Fruit fly (Drosophila melanogaster) whole organism, embryonic: ENCODE data around the gene CG31191.

Experiments used
- Awh ChIP-seq: fragments of 200-800 bp; sonication (Bioruptor generic); IDR thresholded peaks from 2 replicates; pipeline ENCODE4, ENCODE4 v1.3.6; 2022; ENCODE audit warnings: missing biosample characterization, missing genetic modification characterization
- CG10321 ChIP-seq: fragments of 200-800 bp; sonication (Bioruptor generic); IDR thresholded peaks from 2 replicates; pipeline ENCODE4 v1.3.6; 2022; ENCODE audit warnings: missing biosample characterization, missing genetic modification characterization
- CG10431 ChIP-seq: fragments of 200-800 bp; sonication (Bioruptor generic); optimal IDR thresholded peaks from 3 replicates; lab custom pipeline; 2018; ENCODE audit warnings: missing biosample characterization, mild to moderate bottlenecking, missing genetic modification characterization
- CG10959 ChIP-seq: fragments of 200-800 bp; sonication (Bioruptor generic); IDR thresholded peaks from 2 replicates; pipeline ENCODE4 v1.3.6; 2022; ENCODE audit warnings: missing biosample characterization, missing genetic modification characterization
- CG11560 ChIP-seq: fragments of 200-800 bp; sonication (Bioruptor generic); IDR thresholded peaks from 3 replicates; pipeline ENCODE4 v1.3.6; 2022; ENCODE audit warnings: missing biosample characterization, missing genetic modification characterization
- CG12155 ChIP-seq: fragments of 200-800 bp; sonication (Bioruptor generic); optimal IDR thresholded peaks from 3 replicates; lab custom pipeline; 2016; ENCODE audit warnings: missing biosample characterization, missing genetic modification characterization
- CG12219 ChIP-seq: fragments of 200-800 bp; sonication (Bioruptor generic); optimal IDR thresholded peaks from 3 replicates; lab custom pipeline; 2018; ENCODE audit warnings: missing biosample characterization, mild to moderate bottlenecking, missing genetic modification characterization
- CG12299 ChIP-seq: fragments of 200-800 bp; sonication (Bioruptor generic); optimal IDR thresholded peaks from 2 replicates; lab custom pipeline; 2018; ENCODE audit warnings: missing biosample characterization, mild to moderate bottlenecking, missing genetic modification characterization
- CG14014 ChIP-seq: fragments of 200-800 bp; sonication (Bioruptor generic); IDR thresholded peaks from 2 replicates; pipeline ENCODE4 v1.3.6; 2022; ENCODE audit warnings: missing biosample characterization, missing genetic modification characterization
- CG30020 ChIP-seq: fragments of 200-800 bp; optimal IDR thresholded peaks from 2 replicates; lab custom pipeline; 2019; ENCODE audit warnings: missing biosample characterization, mild to moderate bottlenecking, missing genetic modification characterization, moderate library complexity
- CG34376 ChIP-seq: fragments of 200-800 bp; sonication (Bioruptor generic); optimal IDR thresholded peaks from 2 replicates; lab custom pipeline; 2018; ENCODE audit warnings: missing biosample characterization, mild to moderate bottlenecking, missing genetic modification characterization
- CG4328 ChIP-seq: fragments of 200-800 bp; sonication (Bioruptor generic); optimal IDR thresholded peaks from 3 replicates; lab custom pipeline; 2017; ENCODE audit warnings: missing biosample characterization, missing genetic modification reagents, missing genetic modification characterization
- CG7556 ChIP-seq: fragments of 200-800 bp; sonication (Bioruptor generic); optimal IDR thresholded peaks from 2 replicates; lab custom pipeline; 2017; ENCODE audit warnings: missing biosample characterization, mild to moderate bottlenecking, missing genetic modification characterization
- CG8281 ChIP-seq: fragments of 200-800 bp; sonication (Bioruptor generic); optimal IDR thresholded peaks from 2 replicates; lab custom pipeline; 2018; ENCODE audit warnings: missing biosample characterization, mild to moderate bottlenecking, missing genetic modification characterization, moderate library complexity
- CG8290 ChIP-seq, 3 experiments: fragments of 200-800 bp; sonication (Bioruptor generic); optimal IDR thresholded peaks; 2 replicates each; lab custom pipeline; 2016 to 2019; ENCODE audit warnings: missing biosample characterization in 3 of 3, missing genetic modification characterization in 3 of 3, mild to moderate bottlenecking in 2 of 3, moderate library complexity in 1 of 3
- CG9609 ChIP-seq: fragments of 200-800 bp; sonication (Bioruptor generic); optimal IDR thresholded peaks from 3 replicates; lab custom pipeline; 2016; ENCODE audit warnings: missing biosample characterization, missing genetic modification characterization
- CG9797 ChIP-seq: fragments of 200-800 bp; sonication (Bioruptor generic); optimal IDR thresholded peaks from 3 replicates; lab custom pipeline; 2018; ENCODE audit warnings: missing biosample characterization, mild to moderate bottlenecking, missing genetic modification characterization
- CG9817 ChIP-seq: fragments of 200-800 bp; sonication (Bioruptor generic); optimal IDR thresholded peaks from 2 replicates; lab custom pipeline; 2018; ENCODE audit warnings: missing biosample characterization, mild to moderate bottlenecking, missing genetic modification characterization, moderate library complexity
- Hr3 ChIP-seq: fragments of 200-800 bp; sonication (Bioruptor generic); optimal IDR thresholded peaks from 3 replicates; lab custom pipeline; 2016; ENCODE audit warnings: missing biosample characterization, missing genetic modification characterization
- Hr78 ChIP-seq, 2 experiments: fragments of 200-800 bp in 1 of 2; fragments of >200 bp in 1 of 2; sonication (Bioruptor generic) in 1 of 2; optimal IDR thresholded peaks; 2 replicates each; lab custom pipeline; 2017 to 2019; ENCODE audit warnings: missing biosample characterization in 2 of 2, missing genetic modification characterization in 2 of 2, mild to moderate bottlenecking in 1 of 2, moderate library complexity in 1 of 2
- Jarid2 ChIP-seq: fragments of 200-800 bp; sonication (Bioruptor generic); optimal IDR thresholded peaks from 3 replicates; lab custom pipeline; 2017; ENCODE audit warnings: mild to moderate bottlenecking, missing biosample characterization, missing genetic modification reagents, missing genetic modification characterization
- Oaz ChIP-seq: fragments of 200-800 bp; sonication (Bioruptor generic); IDR thresholded peaks from 2 replicates; pipeline ENCODE4 v1.3.6; 2022; ENCODE audit warnings: missing biosample characterization, missing genetic modification characterization
- Poxn ChIP-seq: fragments of 200-800 bp; sonication (Bioruptor generic); IDR thresholded peaks from 2 replicates; pipeline ENCODE4 v1.3.6; 2022; ENCODE audit warnings: missing biosample characterization, missing genetic modification characterization
- Rfx ChIP-seq: fragments of 200-800 bp; sonication (Bioruptor generic); IDR thresholded peaks from 2 replicates; pipeline ENCODE4 v1.3.6; 2022; ENCODE audit warnings: missing biosample characterization, missing genetic modification characterization
- Six4 ChIP-seq: fragments of 200-800 bp; sonication (Bioruptor generic); optimal IDR thresholded peaks from 2 replicates; lab custom pipeline; 2016; ENCODE audit warnings: missing biosample characterization, missing genetic modification characterization
- TFAM ChIP-seq: fragments of 200-800 bp; sonication (Bioruptor generic); optimal IDR thresholded peaks from 2 replicates; lab custom pipeline; 2017; ENCODE audit warnings: missing biosample characterization, missing genetic modification characterization, inconsistent platforms
- ac ChIP-seq: fragments of 200-800 bp; sonication (Bioruptor generic); optimal IDR thresholded peaks from 3 replicates; lab custom pipeline; 2017; ENCODE audit warnings: missing biosample characterization, mild to moderate bottlenecking, missing genetic modification characterization
- ash1 ChIP-seq: fragments of 200-800 bp; sonication (Bioruptor generic); optimal IDR thresholded peaks from 2 replicates; lab custom pipeline; 2018; ENCODE audit warnings: missing biosample characterization, mild to moderate bottlenecking, missing genetic modification characterization
- cas ChIP-seq: fragments of 200-800 bp; sonication (Bioruptor generic); IDR thresholded peaks from 2 replicates; pipeline ENCODE4 v1.3.6; 2022; ENCODE audit warnings: missing biosample characterization, missing genetic modification characterization
- ci ChIP-seq: fragments of 200-800 bp; sonication (Bioruptor generic); IDR thresholded peaks from 3 replicates; pipeline ENCODE4 v1.3.6; 2022; ENCODE audit warnings: missing biosample characterization, missing genetic modification characterization
- cwo ChIP-seq: fragments of 200-800 bp; sonication (Bioruptor generic); optimal IDR thresholded peaks from 3 replicates; lab custom pipeline; 2017; ENCODE audit warnings: missing biosample characterization, missing genetic modification characterization, mild to moderate bottlenecking, moderate library complexity, missing genetic modification reagents
- dmrt99B ChIP-seq: fragments of 200-800 bp; sonication (Bioruptor generic); optimal IDR thresholded peaks from 2 replicates; lab custom pipeline; 2018; ENCODE audit warnings: missing biosample characterization, mild to moderate bottlenecking, missing genetic modification characterization, moderate library complexity
- ewg ChIP-seq: fragments of 200-800 bp; sonication (Bioruptor generic); optimal IDR thresholded peaks from 3 replicates; lab custom pipeline; 2017; ENCODE audit warnings: mild to moderate bottlenecking, missing biosample characterization, missing genetic modification reagents, missing genetic modification characterization
- exex ChIP-seq: fragments of 200-800 bp; sonication (Bioruptor generic); optimal IDR thresholded peaks from 4 replicates; lab custom pipeline; 2018; ENCODE audit warnings: missing biosample characterization, mild to moderate bottlenecking, missing genetic modification characterization, moderate library complexity
- hbn ChIP-seq: fragments of 200-800 bp; sonication (Bioruptor generic); IDR thresholded peaks from 2 replicates; pipeline ENCODE4 v1.3.6; 2022; ENCODE audit warnings: missing biosample characterization, missing genetic modification characterization; ENCODE audit not compliant: partially characterized antibody
- lmd ChIP-seq: fragments of 200-800 bp; sonication (Bioruptor generic); IDR thresholded peaks from 2 replicates; pipeline ENCODE4 v1.3.6; 2022; ENCODE audit warnings: missing biosample characterization, missing genetic modification characterization
- mam ChIP-seq: fragments of 200-800 bp; sonication (Bioruptor generic); optimal IDR thresholded peaks from 3 replicates; lab custom pipeline; 2016; ENCODE audit warnings: missing biosample characterization, missing genetic modification characterization
- onecut ChIP-seq: fragments of 200-800 bp; sonication (Bioruptor generic); IDR thresholded peaks from 2 replicates; pipeline ENCODE4 v1.3.6; 2022; ENCODE audit warnings: missing biosample characterization, missing genetic modification characterization
- peb ChIP-seq: fragments of 200-800 bp; sonication (Bioruptor generic); IDR thresholded peaks from 2 replicates; pipeline ENCODE4 v1.3.6; 2022; ENCODE audit warnings: missing biosample characterization, missing genetic modification characterization
- run ChIP-seq: fragments of 200-800 bp; sonication (Bioruptor generic); optimal IDR thresholded peaks from 3 replicates; lab custom pipeline; 2018; ENCODE audit warnings: missing biosample characterization, mild to moderate bottlenecking, missing genetic modification characterization
- sens-2 ChIP-seq: fragments of 200-800 bp; sonication (Bioruptor generic); IDR thresholded peaks from 2 replicates; pipeline ENCODE4 v1.3.6; 2022; ENCODE audit warnings: missing biosample characterization, missing genetic modification characterization
- tin ChIP-seq: fragments of 200-800 bp; sonication (Bioruptor generic); optimal IDR thresholded peaks from 3 replicates; lab custom pipeline; 2016; ENCODE audit warnings: missing biosample characterization, missing genetic modification characterization
- tup ChIP-seq: fragments of 200-800 bp; sonication (Bioruptor generic); optimal IDR thresholded peaks from 2 replicates; lab custom pipeline; 2016; ENCODE audit warnings: missing biosample characterization, mild to moderate bottlenecking, missing genetic modification characterization, moderate library complexity
- wek ChIP-seq: fragments of 200-800 bp; sonication (Bioruptor generic); optimal IDR thresholded peaks from 3 replicates; lab custom pipeline; 2018; ENCODE audit warnings: missing biosample characterization, mild to moderate bottlenecking, missing genetic modification characterization, moderate library complexity
- zen2 ChIP-seq: fragments of 200-800 bp; sonication (Bioruptor generic); IDR thresholded peaks from 3 replicates; pipeline ENCODE4 v1.3.6; 2022; ENCODE audit warnings: missing biosample characterization, missing genetic modification characterization; ENCODE audit not compliant: partially characterized antibody
- zf30C ChIP-seq: fragments of 200-800 bp; sonication (Bioruptor generic); optimal IDR thresholded peaks from 3 replicates; lab custom pipeline; 2018; ENCODE audit warnings: missing biosample characterization, mild to moderate bottlenecking, missing genetic modification characterization
- zfh2 ChIP-seq: fragments of 200-800 bp; sonication (Bioruptor generic); optimal IDR thresholded peaks from 2 replicates; lab custom pipeline; 2016; ENCODE audit warnings: missing biosample characterization, missing genetic modification characterization

Gene CG31191

dm6 chr3R:20956875-20957874 lies 11.8 kb upstream of the CG31191 start (continued):
- TF ChIP-seq Jarid2 (peak; percentile 94), CG14014 (GFP tag; lab: Robert Waterston, UW) (0 out of 2 replicates have a peak, but pooled peaks have one; percentile 52), Awh (GFP tag; lab: Robert Waterston, UW) (no peak), ash1 (GFP tag; lab: Kevin White, UChicago) (no peak), ci (GFP tag; lab: Robert Waterston, UW) (peak; percentile 48; the same call in 1 of the 3 replicates), CG8290 (GFP tag; optimal IDR thresholded peaks at IDR 0.05; lab: Kevin White, UChicago) (peak; percentile 62), CG8290 (tag; optimal IDR thresholded peaks at IDR 0.05; lab: Kevin White, UChicago) (peak in 1 of 2 experiments; percentile 81), Poxn (GFP tag; lab: Robert Waterston, UW) (peak; percentile 47), TFAM (GFP tag; lab: Kevin White, UChicago) (peak; percentile 1), zen2 (GFP tag; lab: Robert Waterston, UW) (0 out of 3 replicates have a peak, but pooled peaks have one; percentile 29), sens-2 (GFP tag; lab: Robert Waterston, UW) (no peak), zfh2 (peak; percentile 89), CG10431 (GFP tag; lab: Kevin White, UChicago) (peak; percentile 69), CG8281 (tag; lab: Kevin White, UChicago) (peak; percentile 76), CG10321 (peak; percentile 14; the same call in 1 of the 2 replicates), cas (no peak), CG9817 (peak; percentile 83), CG12299 (tag; lab: Kevin White, UChicago) (peak; percentile 68), onecut (GFP tag; lab: Robert Waterston, UW) (peak; percentile 4; the same call in 1 of the 2 replicates), dmrt99B (tag; lab: Kevin White, UChicago) (peak; percentile 92), CG9609 (GFP tag; lab: Kevin White, UChicago) (peak; percentile 71), lmd (GFP tag; lab: Robert Waterston, UW) (peak; percentile 72), mam (GFP tag; lab: Kevin White, UChicago) (peak; percentile 85), run (peak; percentile 80), CG4328 (peak; percentile 92), peb (GFP tag; lab: Robert Waterston, UW) (no peak), ac (GFP tag; lab: Kevin White, UChicago) (no peak), Hr3 (GFP tag; lab: Kevin White, UChicago) (peak; percentile 85), CG34376 (GFP tag; lab: Kevin White, UChicago) (peak; percentile 92), CG12155 (GFP tag; lab: Kevin White, UChicago) (peak; percentile 80), hbn (GFP tag; lab: Robert Waterston, UW) (no peak; the same call in 1 of the 2 replicates), CG11560 (tag; lab: Robert Waterston, UW) (peak; percentile 54; the same call in 1 of the 3 replicates), cwo (GFP tag; lab: Kevin White, UChicago) (peak; percentile 93), CG7556 (GFP tag; lab: Kevin White, UChicago) (peak; percentile 98), CG9797 (GFP tag; lab: Kevin White, UChicago) (no peak), tup (GFP tag; lab: Kevin White, UChicago) (peak; percentile 53), wek (GFP tag; lab: Kevin White, UChicago) (no peak), zf30C (GFP tag; lab: Kevin White, UChicago) (peak; percentile 84), Rfx (GFP tag; lab: Robert Waterston, UW) (peak; percentile 68), Hr78 (GFP tag; optimal IDR thresholded peaks at IDR 0.05; lab: Kevin White, UChicago) (peak in 1 of 2 experiments; percentile 85), CG12219 (GFP tag; lab: Kevin White, UChicago) (peak; percentile 9), Six4 (GFP tag; lab: Kevin White, UChicago) (peak; percentile 86), Oaz (GFP tag; lab: Robert Waterston, UW) (no peak), exex (peak; percentile 69), CG10959 (GFP tag; lab: Robert Waterston, UW) (no peak), CG30020 (peak; percentile 53), tin (GFP tag; lab: Kevin White, UChicago) (peak; percentile 81), ewg (GFP tag; lab: Kevin White, UChicago) (peak; percentile 60)
